Worm (Caenorhabditis elegans) whole organism, L2 larva: ENCODE measurements around the gene F14H3.15.

ENCODE experiments used
- F13H6.1 ChIP-seq: sonication (generic microtip); optimal IDR thresholded peaks from 2 replicates; lab custom pipeline; 2016; ENCODE audit warnings: missing genetic modification characterization, missing compliant biosample characterization
- R02D3.7 ChIP-seq: fragments of 150-350 bp; optimal IDR thresholded peaks from 2 replicates; lab custom pipeline; 2014; ENCODE audit warnings: missing biosample characterization, missing genetic modification characterization
- ZK546.5 ChIP-seq: sonication (generic microtip); optimal IDR thresholded peaks from 2 replicates; lab custom pipeline; 2017; ENCODE audit warnings: missing biosample characterization, missing genetic modification characterization
- alr-1 ChIP-seq: fragments of 150-350 bp; optimal IDR thresholded peaks from 2 replicates; lab custom pipeline; 2014; ENCODE audit warnings: missing biosample characterization, missing genetic modification characterization
- aly-2 ChIP-seq: fragments of 150-350 bp; optimal IDR thresholded peaks from 2 replicates; lab custom pipeline; 2014; ENCODE audit warnings: missing biosample characterization, missing genetic modification characterization
- blmp-1 ChIP-seq: sonication (generic microtip); optimal IDR thresholded peaks from 2 replicates; lab custom pipeline; 2017; ENCODE audit warnings: missing genetic modification characterization, mild to moderate bottlenecking, missing compliant biosample characterization, antibody characterized with exemption, moderate library complexity; ENCODE audit not compliant: insufficient read depth
- ceh-16 ChIP-seq: fragments of 150-350 bp; optimal IDR thresholded peaks from 2 replicates; lab custom pipeline; 2014; ENCODE audit warnings: missing biosample characterization, missing genetic modification characterization
- ceh-82 ChIP-seq: fragments of 150-350 bp; optimal IDR thresholded peaks from 2 replicates; lab custom pipeline; 2014; ENCODE audit warnings: missing biosample characterization, missing genetic modification characterization
- crh-2 ChIP-seq: sonication (generic microtip); optimal IDR thresholded peaks from 2 replicates; lab custom pipeline; 2017; ENCODE audit warnings: missing biosample characterization, missing genetic modification characterization
- egl-27 ChIP-seq: sonication (generic microtip); optimal IDR thresholded peaks from 3 replicates; lab custom pipeline; 2017; ENCODE audit warnings: missing biosample characterization, missing genetic modification reagents, missing genetic modification characterization
- elt-1 ChIP-seq: fragments of 150-350 bp; optimal IDR thresholded peaks from 2 replicates; lab custom pipeline; 2014; ENCODE audit warnings: missing biosample characterization, missing genetic modification characterization
- elt-3 ChIP-seq: sonication (generic microtip); optimal IDR thresholded peaks from 2 replicates; lab custom pipeline; 2017; ENCODE audit warnings: missing biosample characterization, missing genetic modification characterization
- fos-1 ChIP-seq: fragments of 150-350 bp; optimal IDR thresholded peaks from 2 replicates; lab custom pipeline; 2014; ENCODE audit warnings: missing biosample characterization, missing genetic modification characterization
- gmeb-1 ChIP-seq: fragments of 150-350 bp; optimal IDR thresholded peaks from 2 replicates; lab custom pipeline; 2014; ENCODE audit warnings: missing biosample characterization, missing genetic modification characterization
- lin-13 ChIP-seq: fragments of 150-350 bp; optimal IDR thresholded peaks from 2 replicates; lab custom pipeline; 2014; ENCODE audit warnings: missing biosample characterization, missing genetic modification reagents, missing genetic modification characterization
- lin-39 ChIP-seq: fragments of 150-350 bp; optimal IDR thresholded peaks from 2 replicates; lab custom pipeline; 2014; ENCODE audit warnings: missing biosample characterization, missing genetic modification reagents, missing genetic modification characterization
- lsy-2 ChIP-seq, 2 experiments: fragments of 150-350 bp in 1 of 2; sonication (generic microtip) in 1 of 2; optimal IDR thresholded peaks; 2 replicates each; lab custom pipeline; 2014 to 2017; ENCODE audit warnings: missing biosample characterization in 2 of 2, missing genetic modification characterization in 2 of 2
- mab-5 ChIP-seq: fragments of 150-350 bp; optimal IDR thresholded peaks from 2 replicates; lab custom pipeline; 2014; ENCODE audit warnings: missing biosample characterization, missing genetic modification characterization
- mbf-1 ChIP-seq: sonication (generic microtip); optimal IDR thresholded peaks from 2 replicates; lab custom pipeline; 2017; ENCODE audit warnings: missing biosample characterization, missing genetic modification characterization
- mdl-1 ChIP-seq, 2 experiments: fragments of 150-350 bp in 1 of 2; sonication (generic microtip) in 1 of 2; optimal IDR thresholded peaks; 2 replicates each; lab custom pipeline; 2017; ENCODE audit warnings: missing biosample characterization in 2 of 2, missing genetic modification characterization in 2 of 2
- nhr-11 ChIP-seq: fragments of 150-350 bp; optimal IDR thresholded peaks from 2 replicates; lab custom pipeline; 2014; ENCODE audit warnings: missing biosample characterization, missing genetic modification characterization
- nhr-23 ChIP-seq: fragments of 150-350 bp; optimal IDR thresholded peaks from 2 replicates; lab custom pipeline; 2014; ENCODE audit warnings: missing biosample characterization, missing genetic modification reagents, missing genetic modification characterization
- nhr-237 ChIP-seq: fragments of 150-350 bp; optimal IDR thresholded peaks from 2 replicates; lab custom pipeline; 2014; ENCODE audit warnings: missing biosample characterization, missing genetic modification characterization
- nhr-25 ChIP-seq: fragments of 150-350 bp; sonication (generic microtip); optimal IDR thresholded peaks from 3 replicates; lab custom pipeline; 2014; ENCODE audit warnings: missing biosample characterization, missing genetic modification characterization
- skn-1 ChIP-seq: sonication (generic microtip); optimal IDR thresholded peaks from 2 replicates; lab custom pipeline; 2017; ENCODE audit warnings: missing biosample characterization, missing genetic modification characterization
- sma-3 ChIP-seq: sonication (generic microtip); optimal IDR thresholded peaks from 2 replicates; lab custom pipeline; 2016; ENCODE audit warnings: missing genetic modification reagents, missing genetic modification characterization, missing compliant biosample characterization
- snpc-4 ChIP-seq: fragments of 150-350 bp; optimal IDR thresholded peaks from 2 replicates; lab custom pipeline; 2014; ENCODE audit warnings: missing biosample characterization, missing genetic modification characterization
- unc-39 ChIP-seq: fragments of 150-350 bp; optimal IDR thresholded peaks from 2 replicates; lab custom pipeline; 2014; ENCODE audit warnings: missing biosample characterization, missing genetic modification characterization
- zag-1 ChIP-seq: fragments of 150-350 bp; optimal IDR thresholded peaks from 2 replicates; lab custom pipeline; 2014; ENCODE audit warnings: missing biosample characterization, missing genetic modification characterization
- ztf-1 ChIP-seq: fragments of 200-800 bp; sonication (Bioruptor generic); conservative IDR thresholded peaks from 2 replicates; pipeline ENCODE4 v1.3.6; 2022; ENCODE audit warnings: missing genetic modification characterization, missing compliant biosample characterization
- ztf-11 ChIP-seq: sonication (generic microtip); optimal IDR thresholded peaks from 2 replicates; lab custom pipeline; 2017; ENCODE audit warnings: missing biosample characterization, missing genetic modification characterization
- ztf-4 ChIP-seq: fragments of 150-350 bp; optimal IDR thresholded peaks from 2 replicates; lab custom pipeline; 2014; ENCODE audit warnings: missing biosample characterization, missing genetic modification characterization

Gene F14H3.15

ce11 chrV:16075250-16075709, 15.2 kb upstream of the F14H3.15 start, which contains the start of the genes F14H3.12 and srj-29:
Gene F14H3.12, minus strand, starts transcription at chrV:16075323.
Gene srj-29, plus strand, starts transcription at chrV:16075659.
- TF ChIP-seq fos-1 (tag; lab: Kevin White, UChicago): peak; percentile 30
- no peak for TF ChIP-seq ztf-4 (tag; lab: Kevin White, UChicago)

DNA sequence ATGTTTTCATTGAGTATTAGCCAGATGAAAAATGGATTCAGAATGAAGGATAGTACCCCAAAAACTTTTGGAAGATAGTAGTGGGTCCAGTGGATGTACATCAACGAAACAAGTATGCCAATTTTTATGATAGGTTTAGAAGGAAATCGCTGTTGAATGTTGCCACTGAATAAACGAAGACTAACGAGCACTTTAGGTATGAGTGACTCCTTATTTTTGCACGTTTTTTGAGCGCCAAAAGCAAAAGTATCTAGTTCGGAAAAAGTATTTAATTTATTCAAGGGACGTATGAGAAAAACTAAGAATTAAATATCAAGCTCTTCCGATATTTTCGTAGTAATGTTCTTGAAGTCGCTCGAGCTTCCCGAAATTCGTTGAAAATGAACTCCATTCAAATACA, 13.8 kb upstream of the F14H3.15 start, which contains the start of gene srj-10:
Gene srj-10 (minus strand): TSS at position 101 of the 400 bp plus-strand sequence.
- TF ChIP-seq aly-2 (tag; lab: Kevin White, UChicago) (no peak), R02D3.7 (tag; lab: Kevin White, UChicago) (no peak), lsy-2 (tag; optimal IDR thresholded peaks at IDR 0.05; lab: Kevin White, UChicago) (no peak), gmeb-1 (no peak), crh-2 (tag; lab: Kevin White, UChicago) (no peak), skn-1 (tag; lab: Kevin White, UChicago) (no peak), alr-1 (no peak), lin-39 (tag; lab: Kevin White, UChicago) (no peak), lin-13 (no peak)

ce11 chrV:16071167-16071566, 11.1 kb upstream of the F14H3.15 start, which contains the start of gene nhr-176:
Gene nhr-176, plus strand, starts transcription at chrV:16071325.
- TF ChIP-seq fos-1 (tag; lab: Kevin White, UChicago): peak; percentile 9
- no peak for TF ChIP-seq ztf-1 (GFP tag; lab: Robert Waterston, UW)
- no peak for TF ChIP-seq elt-1 (tag; lab: Kevin White, UChicago)

DNA sequence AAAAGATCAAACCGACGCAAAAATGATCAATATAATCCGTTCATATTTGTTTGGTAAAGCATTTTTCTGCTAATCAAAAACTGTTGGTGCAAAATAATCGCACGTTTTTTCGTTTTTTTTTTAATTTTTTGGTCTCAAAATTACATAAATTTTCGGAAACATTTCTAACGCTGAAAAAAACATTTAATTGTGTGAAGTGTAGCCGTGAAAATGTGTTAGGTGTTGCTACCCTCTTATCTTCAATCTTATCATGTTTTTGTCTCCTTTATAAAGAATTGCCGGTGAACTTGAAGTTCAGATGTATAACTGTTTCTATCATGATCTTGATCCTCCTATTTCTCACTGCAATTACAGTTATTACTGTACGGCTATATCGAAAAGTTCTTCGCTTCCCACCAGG, 8.9 kb upstream of the F14H3.15 start, which contains the start of gene cyp-35D1:
Gene cyp-35D1 (plus strand): TSS at position 301 of the 400 bp plus-strand sequence.
- no peak for TF ChIP-seq snpc-4 (tag; lab: Kevin White, UChicago)
- TF ChIP-seq F13H6.1 (tag; lab: Kevin White, UChicago): no peak
- no peak for TF ChIP-seq lsy-2 (tag; optimal IDR thresholded peaks at IDR 0.05; lab: Kevin White, UChicago)
- TF ChIP-seq ZK546.5 (tag; lab: Kevin White, UChicago): no peak
- no peak for TF ChIP-seq ceh-82
- no peak for TF ChIP-seq sma-3 (GFP tag; lab: Kevin White, UChicago)
- no peak for TF ChIP-seq elt-3
- no peak for TF ChIP-seq nhr-23 (tag; lab: Kevin White, UChicago)
- TF ChIP-seq ceh-16 (tag; lab: Kevin White, UChicago): no peak
- TF ChIP-seq zag-1: no peak

DNA sequence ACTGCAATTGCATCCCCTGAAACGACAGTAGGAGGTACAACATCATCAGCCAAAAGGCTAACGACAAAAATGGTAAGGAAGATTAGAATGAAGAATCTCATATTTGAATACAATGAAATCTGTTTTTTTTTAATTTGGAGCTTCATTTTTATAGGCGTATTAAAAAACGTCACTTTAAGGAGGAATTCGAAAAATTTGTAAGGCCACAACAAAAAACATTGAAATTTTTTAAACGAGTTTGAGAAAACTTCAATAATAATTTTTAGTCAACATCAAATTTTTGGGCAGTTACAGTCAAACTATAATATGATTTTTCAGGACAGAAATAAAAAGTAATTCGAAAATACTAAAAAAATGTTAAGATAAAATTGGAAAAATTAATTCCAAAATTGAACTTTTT, 2.8 kb upstream of the F14H3.15 start, which contains the start of gene F14H3.14:
Gene F14H3.14 (minus strand): TSS at position 101 of the 400 bp plus-strand sequence.
- no peak for TF ChIP-seq ZK546.5 (tag; lab: Kevin White, UChicago)
- TF ChIP-seq mab-5 (tag; lab: Kevin White, UChicago): no peak
- TF ChIP-seq mbf-1 (tag; lab: Kevin White, UChicago): no peak
- TF ChIP-seq gmeb-1: no peak
- TF ChIP-seq ceh-82: no peak
- TF ChIP-seq, all 48 proteins: peak for 0

ce11 chrV:16061993-16062392, 2.0 kb upstream of the F14H3.15 start, which contains the start of gene fbxa-100:
Gene fbxa-100, minus strand, starts transcription at chrV:16062093.
- TF ChIP-seq gmeb-1 (no peak), F13H6.1 (tag; lab: Kevin White, UChicago) (no peak), nhr-11 (no peak), R02D3.7 (tag; lab: Kevin White, UChicago) (no peak), egl-27 (no peak), alr-1 (no peak), crh-2 (tag; lab: Kevin White, UChicago) (no peak), mdl-1 (tag; optimal IDR thresholded peaks at IDR 0.05; lab: Kevin White, UChicago) (no peak)

DNA sequence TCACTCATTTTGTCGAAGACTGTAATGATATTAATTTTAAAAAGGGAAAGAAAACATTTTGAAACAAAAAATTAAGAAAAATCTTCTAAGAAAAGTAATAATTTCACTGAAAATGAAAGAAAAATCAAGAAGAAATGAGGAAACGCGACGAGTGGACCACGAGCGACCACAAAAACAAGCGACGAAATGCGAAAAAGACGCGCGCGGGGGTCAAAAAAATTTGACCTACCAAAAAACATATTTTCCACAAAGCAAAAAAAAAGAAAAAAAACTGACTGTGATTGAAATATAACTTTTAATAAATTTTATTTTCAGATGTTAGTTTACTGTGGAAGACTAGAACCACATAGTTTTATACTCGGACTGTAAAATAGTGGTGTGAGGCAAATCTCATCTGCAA, 1.2 kb downstream of the F14H3.15 start, which contains the start of gene F14H3.6:
Gene F14H3.6 (minus strand): TSS at position 22 of the 400 bp plus-strand sequence.
- TF ChIP-seq nhr-237: no peak
- no peak for TF ChIP-seq ztf-11 (tag; lab: Kevin White, UChicago)
- TF ChIP-seq mab-5 (tag; lab: Kevin White, UChicago): no peak
- TF ChIP-seq nhr-25 (tag; lab: Kevin White, UChicago): no peak
- no peak for TF ChIP-seq R02D3.7 (tag; lab: Kevin White, UChicago)
- no peak for TF ChIP-seq unc-39 (tag; lab: Kevin White, UChicago)
- TF ChIP-seq lin-13: no peak
- TF ChIP-seq nhr-23 (tag; lab: Kevin White, UChicago): no peak
- no peak for TF ChIP-seq alr-1
- TF ChIP-seq blmp-1 (tag; lab: Kevin White, UChicago): no peak
- TF ChIP-seq, all 48 proteins: peak for 0
